Fruit fly (Drosophila melanogaster): ENCODE data around the gene Ugt302K1.

Gene Ugt302K1

DNA sequence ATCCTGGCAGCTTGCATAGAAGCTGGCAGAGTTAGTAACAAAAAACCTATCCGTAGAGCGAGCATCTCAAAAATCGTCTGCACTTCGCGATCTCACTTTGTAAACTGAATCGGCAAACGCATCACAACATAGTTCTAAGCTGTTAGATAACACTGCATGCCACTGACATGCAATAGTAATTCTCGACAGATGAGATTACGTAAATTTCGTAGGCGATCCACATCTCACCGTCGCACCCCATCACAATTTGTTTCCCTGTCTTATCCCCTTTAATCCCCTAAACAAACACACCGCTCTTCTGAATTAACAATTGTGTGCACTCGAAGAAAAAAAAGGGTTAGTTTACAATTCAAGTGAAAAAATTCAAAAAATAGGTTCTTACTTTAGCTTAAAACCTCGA lies 16.5 kb upstream of the Ugt302K1 start, which contains the start of gene Ugt35B1:
Ugt35B1 (minus strand) TSS at position 101 of the 400 bp plus-strand sequence.
- TF ChIP-seq CG17801 (GFP tag; optimal IDR thresholded peaks at IDR 0.05; ENCODE audit: partially characterized antibody): no peak

DNA sequence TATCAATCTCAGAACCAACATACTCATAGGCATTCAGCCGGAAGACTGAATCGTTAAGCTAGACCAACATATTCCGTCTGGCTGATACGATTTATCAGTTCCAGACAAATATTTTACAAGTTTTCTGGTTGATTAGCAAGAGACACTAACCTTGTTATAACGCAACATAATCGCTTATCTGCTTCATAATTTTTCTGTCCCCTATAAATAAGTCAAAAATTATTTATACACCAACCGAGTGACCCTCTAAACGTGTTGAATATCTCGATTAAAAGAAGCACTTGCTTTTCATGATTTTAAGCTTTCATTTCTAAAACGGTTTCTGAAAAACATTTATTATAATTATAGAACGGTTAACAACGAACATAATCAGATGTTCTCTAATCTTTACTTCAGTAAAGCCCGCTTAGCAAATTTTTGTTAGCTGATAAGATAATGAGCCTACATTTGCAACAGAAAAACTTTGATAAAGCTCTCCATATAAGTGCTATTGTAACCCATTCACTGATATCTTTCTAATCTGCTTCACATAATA lies 14.3 kb upstream of the Ugt302K1 start, which contains the start of gene Ugt35E2:
Ugt35E2 (minus strand) TSS at position 51 of the 535 bp plus-strand sequence.
- no peak for TF ChIP-seq CG17801 (GFP tag; optimal IDR thresholded peaks at IDR 0.05; ENCODE audit: partially characterized antibody)

DNA sequence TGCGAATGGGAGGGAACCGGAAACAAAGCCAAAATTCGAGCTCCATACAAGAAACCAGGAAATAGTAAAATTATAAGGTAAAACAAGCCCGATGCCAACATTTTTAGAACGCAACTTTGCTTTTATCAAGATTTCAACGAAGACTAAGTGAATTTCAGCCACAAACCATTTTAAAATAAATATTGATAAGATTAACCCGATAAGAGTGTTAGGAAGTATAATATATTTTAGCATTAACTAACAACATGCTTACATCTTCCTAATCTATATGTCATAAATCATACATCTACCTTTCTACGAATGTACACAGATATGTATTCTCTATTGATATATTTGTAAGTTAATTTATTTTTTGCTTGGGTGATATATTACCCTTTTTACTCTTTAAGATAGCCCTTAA lies 12.3 kb upstream of the Ugt302K1 start, which contains the start of gene Ugt35E1:
Ugt35E1 (minus strand) TSS at position 101 of the 400 bp plus-strand sequence.
- TF ChIP-seq CG17801 (GFP tag; optimal IDR thresholded peaks at IDR 0.05; ENCODE audit: partially characterized antibody): no peak

DNA sequence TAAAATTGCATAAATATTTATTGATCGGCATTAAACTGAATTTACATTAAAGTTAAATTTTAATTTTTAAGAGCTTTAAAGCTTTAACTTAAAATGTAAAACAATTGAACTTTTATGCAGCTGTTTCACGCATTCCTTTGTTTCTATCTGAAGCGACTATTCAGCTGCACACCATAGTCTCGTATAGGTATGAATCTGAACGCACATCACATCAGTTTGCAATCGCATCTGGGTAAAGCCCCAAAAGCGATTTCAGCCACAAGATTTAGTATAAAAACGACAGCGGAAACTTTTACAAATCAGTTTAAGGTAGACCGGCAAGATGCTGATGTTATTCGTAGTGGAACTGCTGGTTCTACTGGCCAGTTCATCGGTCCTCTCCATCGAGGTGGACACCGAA lies 7.3 kb upstream of the Ugt302K1 start, which contains the start of gene CG4757:
CG4757 (plus strand) TSS at position 301 of the 400 bp plus-strand sequence.
- no peak for TF ChIP-seq CG17801 (GFP tag; optimal IDR thresholded peaks at IDR 0.05; ENCODE audit: partially characterized antibody)

DNA sequence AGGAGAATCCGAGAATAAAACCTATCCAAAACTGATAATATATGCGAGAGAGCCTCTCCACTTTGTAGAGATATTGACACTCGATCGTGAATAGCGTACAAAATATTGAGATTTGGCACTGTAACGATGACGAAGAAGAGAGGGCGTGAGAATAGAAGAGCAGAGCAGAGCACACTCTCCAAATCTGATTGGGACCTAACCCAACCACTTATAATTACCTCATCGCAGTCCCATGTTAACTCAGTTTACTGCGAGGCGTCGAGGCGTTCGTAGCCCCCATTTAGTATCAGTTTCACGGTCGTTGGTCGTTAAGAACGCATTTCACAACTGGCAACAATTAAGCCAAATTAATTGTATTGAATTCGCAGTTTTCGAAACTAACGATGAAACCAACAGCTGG lies 3.2 kb upstream of the Ugt302K1 start, which contains the start of gene Ugt302C1:
Ugt302C1 (plus strand) TSS at position 241 of the 400 bp plus-strand sequence.
- peak; percentile 44 for TF ChIP-seq CG17801 (GFP tag; optimal IDR thresholded peaks at IDR 0.05; ENCODE audit: partially characterized antibody)

DNA sequence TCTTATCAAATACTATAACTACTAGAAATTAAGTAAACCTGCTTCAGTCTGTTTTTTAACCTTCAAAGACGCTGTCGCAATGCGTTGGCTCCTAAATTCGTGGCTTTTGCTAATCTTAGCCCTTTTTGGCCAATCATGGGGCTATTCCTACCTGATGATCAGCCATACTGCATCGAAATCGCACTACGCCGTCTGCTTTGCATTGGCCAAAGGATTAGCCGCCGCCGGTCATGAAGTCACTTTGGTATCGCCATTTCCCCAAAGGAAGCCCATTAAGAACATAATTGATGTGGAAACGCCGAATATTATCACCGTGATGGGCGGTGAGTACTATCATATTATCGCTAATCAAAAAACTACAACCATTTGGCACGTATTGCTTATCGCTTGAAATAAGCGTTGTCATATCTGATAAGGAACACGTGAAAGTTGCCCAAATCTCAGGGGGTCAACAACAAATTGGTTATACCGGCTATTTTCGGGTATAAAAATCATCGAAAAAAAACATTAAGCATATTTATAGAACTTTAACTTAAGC lies 996 bp upstream of the Ugt302K1 start, which contains the start of gene Ugt302E1:
Ugt302E1 (plus strand) TSS at position 51 of the 538 bp plus-strand sequence.
- no peak for TF ChIP-seq CG17801 (GFP tag; optimal IDR thresholded peaks at IDR 0.05; ENCODE audit: partially characterized antibody)

DNA sequence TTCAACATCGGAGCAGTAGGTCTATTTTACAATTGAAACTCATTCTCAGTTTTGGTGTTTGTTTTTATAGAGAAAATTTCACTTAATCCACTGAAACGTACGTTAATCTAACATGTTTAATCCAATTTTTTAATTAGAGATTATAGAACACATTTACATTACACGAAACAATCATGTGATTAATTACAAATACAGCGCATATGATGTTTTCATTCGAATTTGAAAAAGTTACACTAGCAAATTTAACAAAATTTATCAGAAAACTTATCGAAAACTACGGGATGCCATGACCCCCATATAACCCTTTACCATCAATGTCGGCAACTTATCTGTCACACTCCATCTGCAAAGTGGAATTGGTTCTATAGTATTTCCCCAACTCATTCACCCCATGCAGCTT lies 8.5 kb downstream of the Ugt302K1 start, which contains the start of gene CheA86a:
CheA86a (minus strand) TSS at position 101 of the 400 bp plus-strand sequence.
- TF ChIP-seq CG17801 (GFP tag; optimal IDR thresholded peaks at IDR 0.05; ENCODE audit: partially characterized antibody): no peak

DNA sequence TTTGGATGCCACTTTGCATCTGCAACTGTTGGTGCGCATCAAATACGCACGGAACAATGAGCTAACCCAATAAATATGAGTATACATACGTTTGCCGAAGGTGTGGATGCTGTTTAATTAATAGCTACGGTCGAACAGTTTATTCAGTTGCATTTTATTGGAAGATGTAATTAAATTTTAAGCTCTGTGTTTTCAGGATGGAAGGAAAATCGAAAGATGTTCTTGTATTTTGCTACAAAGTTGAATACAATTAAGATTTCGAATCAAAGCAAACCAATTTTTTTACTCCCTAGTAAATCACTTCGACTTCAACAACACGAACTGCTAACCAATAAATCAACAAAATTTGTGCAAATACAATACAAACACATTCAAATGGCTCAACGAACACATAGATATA lies 16.8 kb downstream of the Ugt302K1 start, which contains the start of gene mAcon2:
mAcon2 (plus strand) TSS at position 301 of the 400 bp plus-strand sequence.
- TF ChIP-seq CG17801 (GFP tag; optimal IDR thresholded peaks at IDR 0.05; ENCODE audit: partially characterized antibody): no peak

DNA sequence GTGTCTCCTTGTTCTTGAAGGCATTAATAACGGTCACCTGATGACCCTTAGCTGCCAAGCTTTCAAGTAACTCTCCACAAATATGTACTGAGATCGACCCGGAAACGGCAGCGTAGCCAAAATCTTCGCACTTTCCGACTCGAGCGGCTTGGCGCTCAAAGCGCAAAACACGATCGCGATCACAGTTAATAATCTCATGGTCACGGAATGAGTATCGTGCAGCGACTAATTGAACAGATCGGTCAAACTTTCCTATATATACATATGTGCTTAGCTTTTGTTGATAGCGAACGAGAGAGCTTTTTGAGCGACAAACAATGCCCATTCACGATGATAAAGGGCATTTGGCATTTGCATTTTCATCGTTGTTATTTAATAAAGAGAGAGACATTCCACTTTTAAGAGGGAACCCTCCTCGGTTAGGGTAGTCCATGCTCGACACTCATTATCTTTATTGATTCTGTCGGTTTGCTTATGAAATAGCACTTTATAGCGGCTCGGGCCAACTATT lies 25.5 kb downstream of the Ugt302K1 start, which contains the start of gene Ugt35C1:
Ugt35C1 (minus strand) TSS at position 213 of the 511 bp plus-strand sequence.
- TF ChIP-seq CG17801 (GFP tag; optimal IDR thresholded peaks at IDR 0.05; ENCODE audit: partially characterized antibody): no peak

DNA sequence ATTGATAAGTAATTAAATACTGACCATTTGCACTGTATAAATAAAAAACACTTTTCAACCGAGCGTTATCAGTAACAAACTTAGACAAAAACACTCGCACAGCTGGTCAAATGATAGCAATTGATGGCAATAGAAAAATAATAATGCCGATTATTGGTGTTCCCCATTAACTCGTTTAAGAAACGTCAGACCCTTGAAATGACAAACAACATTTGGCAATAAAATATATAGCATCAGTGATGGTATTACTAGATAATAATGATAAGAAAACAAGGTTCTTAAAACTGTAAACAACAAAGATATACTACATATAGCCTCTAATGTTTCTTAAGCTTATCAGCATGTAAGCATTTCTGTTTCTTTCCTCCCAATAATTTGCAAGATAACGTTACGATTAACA lies 27.3 kb downstream of the Ugt302K1 start:
- TF ChIP-seq CG17801 (GFP tag; optimal IDR thresholded peaks at IDR 0.05; ENCODE audit: partially characterized antibody): peak; percentile 9

DNA sequence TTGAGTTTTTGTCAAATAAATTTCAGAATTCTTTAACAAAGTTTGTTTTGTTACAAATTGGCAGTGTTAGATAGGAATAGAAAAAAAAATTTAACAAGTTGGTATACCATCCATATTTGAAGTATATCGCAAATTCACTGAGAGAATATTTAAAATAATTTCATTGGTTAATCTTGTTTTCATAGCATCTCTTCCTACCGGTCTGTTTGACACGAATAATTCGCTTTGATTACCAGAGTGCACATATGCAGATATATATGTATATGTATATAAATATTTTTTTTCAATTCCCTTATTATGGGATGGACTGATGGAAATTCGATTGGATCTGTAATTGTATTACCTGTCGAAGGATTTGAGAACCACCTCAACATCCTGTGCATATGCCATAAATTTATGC lies 38.0 kb downstream of the Ugt302K1 start, which contains the start of gene SdhCL:
SdhCL (minus strand) TSS at position 101 of the 400 bp plus-strand sequence.
- no peak for TF ChIP-seq CG17801 (GFP tag; optimal IDR thresholded peaks at IDR 0.05; ENCODE audit: partially characterized antibody)
